Comparison of ENCODE assay signal across 5 worm cellular contexts in genomic region chrIII:7891573-7892306, ce11.
TF ChIP-seq lines count a peak whose summit lies in the region.

Gene ZK688.5 (minus strand): TSS chrIII:7891623.
Gene fahd-1 (plus strand): TSS chrIII:7892256.

TF ChIP-seq in whole organism, L1 larva, 84 proteins besides CTCF, POLR2A, EP300 and RAD21 (continues in another document):
- no peak for TF ChIP-seq ceh-90 (tag; optimal IDR thresholded peaks at IDR 0.05; lab: Kevin White, UChicago)
- no peak for TF ChIP-seq nhr-84 (tag; optimal IDR thresholded peaks at IDR 0.05; lab: Kevin White, UChicago)
- no peak for TF ChIP-seq ets-5 (GFP tag; IDR thresholded peaks at IDR 0.05; lab: Robert Waterston, UW)
- peak; percentile 4 for TF ChIP-seq ceh-8 (GFP tag; optimal IDR thresholded peaks at IDR 0.05; lab: Kevin White, UChicago)
- TF ChIP-seq nhr-19 (GFP tag; conservative IDR thresholded peaks at IDR 0.05; lab: Robert Waterston, UW): peak; percentile 57
- no peak for TF ChIP-seq unc-130 (tag; optimal IDR thresholded peaks at IDR 0.05; lab: Kevin White, UChicago)
- peak; percentile 72 for TF ChIP-seq nhr-20 (tag; optimal IDR thresholded peaks at IDR 0.05; lab: Kevin White, UChicago)
- peak; percentile 83 for TF ChIP-seq nhr-71 (tag; optimal IDR thresholded peaks at IDR 0.05; lab: Kevin White, UChicago)
- TF ChIP-seq ztf-11 (tag; optimal IDR thresholded peaks at IDR 0.05; lab: Kevin White, UChicago): no peak
- peak; percentile 79 for TF ChIP-seq nhr-85 (tag; lab: Kevin White, UChicago)
- TF ChIP-seq Y116A8C.19 (tag; optimal IDR thresholded peaks at IDR 0.05; lab: Kevin White, UChicago; ENCODE audit: borderline replicate concordance): no peak
- TF ChIP-seq mef-2 (tag; optimal IDR thresholded peaks at IDR 0.05; lab: Kevin White, UChicago): no peak
- TF ChIP-seq F16B12.6 (tag; optimal IDR thresholded peaks at IDR 0.05; lab: Kevin White, UChicago): peak; percentile 41
- TF ChIP-seq C04F5.9 (tag; optimal IDR thresholded peaks at IDR 0.05; lab: Kevin White, UChicago): no peak
- no peak for TF ChIP-seq efl-3 (GFP tag; optimal IDR thresholded peaks at IDR 0.05; lab: Kevin White, UChicago)
- TF ChIP-seq isw-1 (GFP tag; IDR thresholded peaks at IDR 0.05; lab: Robert Waterston, UW): peak; percentile 35; the same call in 1 of the 2 replicates
- no peak for TF ChIP-seq sptf-1 (tag; optimal IDR thresholded peaks at IDR 0.05; lab: Kevin White, UChicago)
- no peak for TF ChIP-seq pax-3 (tag; optimal IDR thresholded peaks at IDR 0.05; lab: Kevin White, UChicago)

TF ChIP-seq in whole organism, L3 larva, 47 proteins besides CTCF, POLR2A, EP300 and RAD21 (continues in another document):
- TF ChIP-seq nhr-11 (tag; optimal IDR thresholded peaks at IDR 0.05; lab: Kevin White, UChicago): no peak
- TF ChIP-seq egl-27 (tag; optimal IDR thresholded peaks at IDR 0.05; lab: Kevin White, UChicago): peak; percentile 19
- TF ChIP-seq elt-3 (tag; optimal IDR thresholded peaks at IDR 0.05; lab: Kevin White, UChicago): no peak
- TF ChIP-seq nhr-76 (tag; optimal IDR thresholded peaks at IDR 0.05; lab: Kevin White, UChicago): peak; percentile 38
- TF ChIP-seq nfya-1 (tag; optimal IDR thresholded peaks at IDR 0.05; lab: Kevin White, UChicago; ENCODE audit: insufficient read depth): peak; percentile 88
- peak; percentile 59 for TF ChIP-seq elt-2 (tag; optimal IDR thresholded peaks at IDR 0.05; lab: Kevin White, UChicago)
- no peak for TF ChIP-seq mml-1 (tag; optimal IDR thresholded peaks at IDR 0.05; lab: Kevin White, UChicago)
- no peak for TF ChIP-seq fos-1 (tag; optimal IDR thresholded peaks at IDR 0.05; lab: Kevin White, UChicago)
- TF ChIP-seq lin-39 (tag; optimal IDR thresholded peaks at IDR 0.05; lab: Kevin White, UChicago): peak; percentile 86
- TF ChIP-seq daf-12 (tag; optimal IDR thresholded peaks at IDR 0.05; lab: Kevin White, UChicago): no peak
- TF ChIP-seq unc-62 (GFP tag; optimal IDR thresholded peaks at IDR 0.05; lab: Kevin White, UChicago): no peak
- no peak for TF ChIP-seq nhr-77 (tag; optimal IDR thresholded peaks at IDR 0.05; lab: Kevin White, UChicago)
- peak; percentile 51 for TF ChIP-seq mdl-1 (tag; optimal IDR thresholded peaks at IDR 0.05; lab: Kevin White, UChicago)
- TF ChIP-seq jun-1 (tag; optimal IDR thresholded peaks at IDR 0.05; lab: Kevin White, UChicago): peak; percentile 50
- TF ChIP-seq nhr-67 (tag; optimal IDR thresholded peaks at IDR 0.05; lab: Kevin White, UChicago): no peak
- peak; percentile 68 for TF ChIP-seq lsy-12 (tag; optimal IDR thresholded peaks at IDR 0.05; lab: Kevin White, UChicago)
- TF ChIP-seq ZK546.5 (tag; optimal IDR thresholded peaks at IDR 0.05; lab: Kevin White, UChicago): no peak
- TF ChIP-seq ceh-9 (tag; optimal IDR thresholded peaks at IDR 0.05; lab: Kevin White, UChicago): no peak
- TF ChIP-seq lin-15B (tag; optimal IDR thresholded peaks at IDR 0.05; lab: Kevin White, UChicago): peak; percentile 69
- TF ChIP-seq R02D3.7 (tag; optimal IDR thresholded peaks at IDR 0.05; lab: Kevin White, UChicago): peak; percentile 34

TF ChIP-seq in whole organism, early embryonic, 17 proteins besides CTCF, POLR2A, EP300 and RAD21:
- peak; percentile 58; the same call in 1 of the 2 replicates for TF ChIP-seq sea-1 (GFP tag; conservative IDR thresholded peaks at IDR 0.05; lab: Robert Waterston, UW)
- TF ChIP-seq F13C5.2 (tag; optimal IDR thresholded peaks at IDR 0.05; lab: Kevin White, UChicago): peak; percentile 10
- no peak for TF ChIP-seq aly-1 (tag; optimal IDR thresholded peaks at IDR 0.05; lab: Kevin White, UChicago)

TF ChIP-seq in whole organism, midembryonic, 9 proteins besides CTCF, POLR2A, EP300 and RAD21:
- 0 out of 2 replicates have a peak, but pooled peaks have one; percentile 51 for TF ChIP-seq ztf-23 (GFP tag; IDR thresholded peaks at IDR 0.05; lab: Robert Waterston, UW)
- TF ChIP-seq ztf-29 (GFP tag; IDR thresholded peaks at IDR 0.05; lab: Robert Waterston, UW): no peak
- TF ChIP-seq cog-1 (tag; optimal IDR thresholded peaks at IDR 0.05; lab: Kevin White, UChicago): peak; percentile 10

TF ChIP-seq in whole organism, young adult, 124 proteins besides CTCF, POLR2A, EP300 and RAD21 (continues in another document):
- 0 out of 2 replicates have a peak, but pooled peaks have one; percentile 25 for TF ChIP-seq lin-26 (GFP tag; IDR thresholded peaks at IDR 0.05; lab: Robert Waterston, UW)
- TF ChIP-seq madf-10 (tag; optimal IDR thresholded peaks at IDR 0.05; lab: Kevin White, UChicago): peak; percentile 14
- peak; percentile 66; the same call in 1 of the 2 replicates for TF ChIP-seq nfyb-1 (GFP tag; IDR thresholded peaks at IDR 0.05; lab: Robert Waterston, UW)
- peak; percentile 39 for TF ChIP-seq ztf-26 (tag; optimal IDR thresholded peaks at IDR 0.05; lab: Kevin White, UChicago)
- no peak for TF ChIP-seq hlh-12 (tag; optimal IDR thresholded peaks at IDR 0.05; lab: Kevin White, UChicago)
- no peak for TF ChIP-seq F33H1.4 (GFP tag; IDR thresholded peaks at IDR 0.05; lab: Robert Waterston, UW)
- TF ChIP-seq nhr-179 (tag; optimal IDR thresholded peaks at IDR 0.05; lab: Kevin White, UChicago): no peak
- TF ChIP-seq K11D2.4 (GFP tag; IDR thresholded peaks at IDR 0.05; lab: Robert Waterston, UW): 0 out of 2 replicates have a peak, but pooled peaks have one; percentile 10
- TF ChIP-seq F23B12.7 (tag; optimal IDR thresholded peaks at IDR 0.05; lab: Kevin White, UChicago; ENCODE audit: insufficient read depth): no peak
- no peak for TF ChIP-seq sdz-38 (tag; optimal IDR thresholded peaks at IDR 0.05; lab: Kevin White, UChicago)
- no peak for TF ChIP-seq madf-8 (GFP tag; conservative IDR thresholded peaks at IDR 0.05; lab: Robert Waterston, UW)
- TF ChIP-seq ceh-58 (GFP tag; IDR thresholded peaks at IDR 0.05; lab: Robert Waterston, UW): no peak
- TF ChIP-seq egrh-3 (GFP tag; IDR thresholded peaks at IDR 0.05; lab: Robert Waterston, UW): peak; percentile 24; the same call in 1 of the 2 replicates
- no peak for TF ChIP-seq dpl-1 (GFP tag; optimal IDR thresholded peaks at IDR 0.05; lab: Kevin White, UChicago)
- TF ChIP-seq F55B11.4 (tag; optimal IDR thresholded peaks at IDR 0.05; lab: Kevin White, UChicago; ENCODE audit: borderline replicate concordance, insufficient read depth): no peak
- TF ChIP-seq sea-2 (GFP tag; IDR thresholded peaks at IDR 0.05; lab: Robert Waterston, UW): no peak
- no peak for TF ChIP-seq hsf-1 (GFP tag; IDR thresholded peaks at IDR 0.05; lab: Robert Waterston, UW)
- TF ChIP-seq B0035.1 (tag; optimal IDR thresholded peaks at IDR 0.05; lab: Kevin White, UChicago): no peak
- peak; percentile 7 for TF ChIP-seq lin-54 (GFP tag; optimal IDR thresholded peaks at IDR 0.05; lab: Kevin White, UChicago)
- no peak for TF ChIP-seq zfh-2 (GFP tag; conservative IDR thresholded peaks at IDR 0.05; lab: Robert Waterston, UW)
- no peak for TF ChIP-seq tlf-1 (GFP tag; optimal IDR thresholded peaks at IDR 0.05; lab: Kevin White, UChicago)
- no peak for TF ChIP-seq F52B5.7 (tag; optimal IDR thresholded peaks at IDR 0.05; lab: Kevin White, UChicago)
- TF ChIP-seq ceh-40 (GFP tag; IDR thresholded peaks at IDR 0.05; lab: Robert Waterston, UW): no peak
- no peak for TF ChIP-seq hmg-20 (GFP tag; IDR thresholded peaks at IDR 0.05; lab: Robert Waterston, UW)
- TF ChIP-seq let-607 (tag; optimal IDR thresholded peaks at IDR 0.05; lab: Kevin White, UChicago): peak; percentile 27 to 51
- TF ChIP-seq ekl-4 (GFP tag; IDR thresholded peaks at IDR 0.05; lab: Robert Waterston, UW): no peak
- TF ChIP-seq madf-6 (GFP tag; IDR thresholded peaks at IDR 0.05; lab: Robert Waterston, UW): peak; percentile 27; the same call in 1 of the 2 replicates
- peak; percentile 29 for TF ChIP-seq chd-7 (tag; optimal IDR thresholded peaks at IDR 0.05; lab: Kevin White, UChicago)
- TF ChIP-seq snpc-3.4 (tag; optimal IDR thresholded peaks at IDR 0.05; lab: Kevin White, UChicago): no peak
- no peak for TF ChIP-seq F49E8.2 (tag; optimal IDR thresholded peaks at IDR 0.05; lab: Kevin White, UChicago; ENCODE audit: insufficient read depth)
- no peak for TF ChIP-seq F37B4.10 (GFP tag; IDR thresholded peaks at IDR 0.05; lab: Robert Waterston, UW)
- TF ChIP-seq C17E4.6 (GFP tag; IDR thresholded peaks at IDR 0.05; lab: Robert Waterston, UW): no peak
- TF ChIP-seq ama-1 (optimal IDR thresholded peaks at IDR 0.05; lab: Kevin White, UChicago): no peak
- TF ChIP-seq ama-1 (GFP tag; optimal IDR thresholded peaks at IDR 0.05; lab: Kevin White, UChicago): no peak
- TF ChIP-seq lsl-1 (GFP tag; optimal IDR thresholded peaks at IDR 0.05; lab: Kevin White, UChicago): no peak
- no peak for TF ChIP-seq cebp-2 (GFP tag; IDR thresholded peaks at IDR 0.05; lab: Robert Waterston, UW)
- TF ChIP-seq ztf-28 (GFP tag; IDR thresholded peaks at IDR 0.05; lab: Robert Waterston, UW): no peak
- no peak for TF ChIP-seq nhr-27 (tag; optimal IDR thresholded peaks at IDR 0.05; lab: Kevin White, UChicago)
- no peak for TF ChIP-seq pha-4 (tag; optimal IDR thresholded peaks at IDR 0.05; lab: Kevin White, UChicago)
- TF ChIP-seq sptf-2 (GFP tag; optimal IDR thresholded peaks at IDR 0.05; lab: Kevin White, UChicago): no peak
- no peak for TF ChIP-seq F39B2.1 (GFP tag; IDR thresholded peaks at IDR 0.05; lab: Robert Waterston, UW)
- no peak for TF ChIP-seq Y67H2A.10 (GFP tag; conservative IDR thresholded peaks at IDR 0.05; lab: Robert Waterston, UW)
- TF ChIP-seq mxl-1 (tag; optimal IDR thresholded peaks at IDR 0.05; lab: Kevin White, UChicago): no peak
- TF ChIP-seq F22D6.2 (tag; optimal IDR thresholded peaks at IDR 0.05; lab: Kevin White, UChicago): no peak
- no peak for TF ChIP-seq F57C9.4 (tag; optimal IDR thresholded peaks at IDR 0.05; lab: Kevin White, UChicago)
- TF ChIP-seq Y56A3A.18 (GFP tag; IDR thresholded peaks at IDR 0.05; lab: Robert Waterston, UW): no peak
- TF ChIP-seq repo-1 (tag; optimal IDR thresholded peaks at IDR 0.05; lab: Kevin White, UChicago): no peak
- TF ChIP-seq pbrm-1 (GFP tag; IDR thresholded peaks at IDR 0.05; lab: Robert Waterston, UW): 0 out of 2 replicates have a peak, but pooled peaks have one; percentile 26
- no peak for TF ChIP-seq gei-17 (GFP tag; optimal IDR thresholded peaks at IDR 0.05; lab: Kevin White, UChicago)
- no peak for TF ChIP-seq attf-6 (GFP tag; IDR thresholded peaks at IDR 0.05; lab: Robert Waterston, UW)
- no peak for TF ChIP-seq mes-4 (tag; optimal IDR thresholded peaks at IDR 0.05; lab: Kevin White, UChicago)
- TF ChIP-seq Y95B8A.8 (GFP tag; IDR thresholded peaks at IDR 0.05; lab: Robert Waterston, UW): no peak
- peak; percentile 44 for TF ChIP-seq ceh-27 (GFP tag; optimal IDR thresholded peaks at IDR 0.05; lab: Kevin White, UChicago)
- TF ChIP-seq hrde-1 (tag; optimal IDR thresholded peaks at IDR 0.05; lab: Kevin White, UChicago; ENCODE audit: borderline replicate concordance): no peak

Comparison
In these comparisons a context has a peak if more than half of its experiments do, and no peak if none do; other contexts are left out.
1. Of the 8 proteins assayed by ChIP-seq in both whole organism, young adult and whole organism, L1 larva: peak only in whole organism, young adult: unc-62; only in whole organism, L1 larva: dpl-1, efl-1, lin-35 and nhr-90; in both: snpc-4; in neither: 2.